Fruit fly (Drosophila melanogaster) whole organism, embryonic: ENCODE measurements around the gene CG12056.

Experiments used
- Blimp-1 ChIP-seq: fragments of 200-800 bp; sonication (Bioruptor generic); optimal IDR thresholded peaks from 3 replicates; lab custom pipeline; 2018; ENCODE audit warnings: missing biosample characterization, missing genetic modification characterization, mild to moderate bottlenecking, moderate library complexity, missing genetic modification reagents
- Bteb2 ChIP-seq: fragments of 200-800 bp; sonication (Bioruptor generic); optimal IDR thresholded peaks from 2 replicates; lab custom pipeline; 2016; ENCODE audit warnings: missing biosample characterization, missing genetic modification characterization
- CG11560 ChIP-seq: fragments of 200-800 bp; sonication (Bioruptor generic); IDR thresholded peaks from 3 replicates; pipeline ENCODE4 v1.3.6; 2022; ENCODE audit warnings: missing biosample characterization, missing genetic modification characterization
- CG11696 ChIP-seq: fragments of 200-800 bp; sonication (Bioruptor generic); IDR thresholded peaks from 2 replicates; pipeline ENCODE4 v1.3.6; 2022; ENCODE audit warnings: missing biosample characterization, missing genetic modification characterization
- CG11723 ChIP-seq: fragments of 200-800 bp; sonication (Bioruptor generic); optimal IDR thresholded peaks from 2 replicates; lab custom pipeline; 2017; ENCODE audit warnings: missing biosample characterization, mild to moderate bottlenecking, missing genetic modification characterization
- CG12942 ChIP-seq: fragments of 200-800 bp; sonication (Bioruptor generic); optimal IDR thresholded peaks from 3 replicates; lab custom pipeline; 2016; ENCODE audit warnings: missing biosample characterization, missing genetic modification characterization
- CG14965 ChIP-seq: fragments of 200-800 bp; sonication (Bioruptor generic); optimal IDR thresholded peaks from 2 replicates; lab custom pipeline; 2016; ENCODE audit warnings: missing biosample characterization, missing genetic modification characterization, borderline replicate concordance
- CG16779 ChIP-seq: fragments of 200-800 bp; sonication (Bioruptor generic); IDR thresholded peaks from 2 replicates; pipeline ENCODE4 v1.3.6; 2022; ENCODE audit warnings: missing biosample characterization, missing genetic modification characterization
- CG16863 ChIP-seq: fragments of 200-800 bp; sonication (Bioruptor generic); optimal IDR thresholded peaks from 3 replicates; lab custom pipeline; 2016; ENCODE audit warnings: missing biosample characterization, missing genetic modification characterization
- CG17359 ChIP-seq: fragments of 200-800 bp; sonication (Bioruptor generic); optimal IDR thresholded peaks from 3 replicates; lab custom pipeline; 2018; ENCODE audit warnings: missing biosample characterization, mild to moderate bottlenecking, missing genetic modification characterization, moderate library complexity
- CG2202 ChIP-seq: fragments of 200-800 bp; sonication (Bioruptor generic); optimal IDR thresholded peaks from 2 replicates; lab custom pipeline; 2018; ENCODE audit warnings: missing biosample characterization, mild to moderate bottlenecking, missing genetic modification characterization
- CG30403 ChIP-seq: fragments of 200-800 bp; sonication (Bioruptor generic); optimal IDR thresholded peaks from 3 replicates; lab custom pipeline; 2016; ENCODE audit warnings: missing biosample characterization, missing genetic modification characterization
- CG30431 ChIP-seq: fragments of 200-800 bp; sonication (Bioruptor generic); optimal IDR thresholded peaks from 2 replicates; lab custom pipeline; 2017; ENCODE audit warnings: missing biosample characterization, missing genetic modification characterization
- CG3065 ChIP-seq: fragments of 200-800 bp; sonication (Bioruptor generic); optimal IDR thresholded peaks from 2 replicates; lab custom pipeline; 2016; ENCODE audit warnings: missing biosample characterization, missing genetic modification characterization
- CG33557 ChIP-seq: fragments of 200-800 bp; sonication (Bioruptor generic); optimal IDR thresholded peaks from 2 replicates; lab custom pipeline; 2019; ENCODE audit warnings: missing biosample characterization, mild to moderate bottlenecking, missing genetic modification characterization, moderate library complexity
- CG3838 ChIP-seq: fragments of 200-800 bp; sonication (Bioruptor generic); optimal IDR thresholded peaks from 3 replicates; lab custom pipeline; 2016; ENCODE audit warnings: missing biosample characterization, missing genetic modification characterization
- CG4404 ChIP-seq: fragments of 200-800 bp; sonication (Bioruptor generic); IDR thresholded peaks from 2 replicates; pipeline ENCODE4 v1.3.6; 2022; ENCODE audit warnings: missing biosample characterization, missing genetic modification characterization
- CG6654 ChIP-seq: fragments of 200-800 bp; sonication (Bioruptor generic); optimal IDR thresholded peaks from 2 replicates; lab custom pipeline; 2017; ENCODE audit warnings: missing biosample characterization, mild to moderate bottlenecking, missing genetic modification characterization
- CG7357 ChIP-seq: fragments of 200-800 bp; sonication (Bioruptor generic); IDR thresholded peaks from 3 replicates; pipeline ENCODE4 v1.3.6; 2022; ENCODE audit warnings: missing biosample characterization, missing genetic modification characterization
- CG7963 ChIP-seq: fragments of 200-800 bp; sonication (Bioruptor generic); IDR thresholded peaks from 3 replicates; pipeline ENCODE4 v1.3.6; 2022; ENCODE audit warnings: missing biosample characterization, missing genetic modification characterization; ENCODE audit not compliant: partially characterized antibody
- CG9876 ChIP-seq: fragments of 200-800 bp; sonication (Bioruptor generic); optimal IDR thresholded peaks from 2 replicates; lab custom pipeline; 2016; ENCODE audit warnings: missing biosample characterization, missing genetic modification characterization
- H2.0 ChIP-seq: fragments of 200-800 bp; sonication (Bioruptor generic); IDR thresholded peaks from 2 replicates; pipeline ENCODE4 v1.3.6; 2022; ENCODE audit warnings: missing biosample characterization, missing genetic modification characterization
- Hmx ChIP-seq: fragments of 200-800 bp; sonication (Bioruptor generic); optimal IDR thresholded peaks from 2 replicates; lab custom pipeline; 2016; ENCODE audit warnings: missing biosample characterization, missing genetic modification characterization
- Hr51 ChIP-seq, 2 experiments: fragments of 200-800 bp; sonication (Bioruptor generic); optimal IDR thresholded peaks; 2 replicates in 1 of 2; 3 replicates in 1 of 2; lab custom pipeline; 2016 to 2018; ENCODE audit warnings: missing biosample characterization in 2 of 2, missing genetic modification characterization in 2 of 2, mild to moderate bottlenecking in 1 of 2, moderate library complexity in 1 of 2
- Max ChIP-seq: fragments of 200-800 bp; sonication (Bioruptor generic); optimal IDR thresholded peaks from 2 replicates; lab custom pipeline; 2016; ENCODE audit warnings: missing biosample characterization, mild to moderate bottlenecking, missing genetic modification characterization
- NK7.1 ChIP-seq: fragments of 200-800 bp; sonication (Bioruptor generic); optimal IDR thresholded peaks from 3 replicates; lab custom pipeline; 2016; ENCODE audit warnings: missing biosample characterization, missing genetic modification characterization
- Sin3A ChIP-seq: fragments of >200 bp; optimal IDR thresholded peaks from 2 replicates; lab custom pipeline; 2018
- TFAM ChIP-seq: fragments of 200-800 bp; sonication (Bioruptor generic); optimal IDR thresholded peaks from 2 replicates; lab custom pipeline; 2017; ENCODE audit warnings: missing biosample characterization, missing genetic modification characterization, inconsistent platforms
- ase ChIP-seq: fragments of 200-800 bp; sonication (Bioruptor generic); IDR thresholded peaks from 3 replicates; pipeline ENCODE4 v1.3.6; 2022; ENCODE audit warnings: missing biosample characterization, missing genetic modification characterization
- ato ChIP-seq: fragments of 200-800 bp; sonication (Bioruptor generic); IDR thresholded peaks from 2 replicates; pipeline ENCODE4 v1.3.6; 2022; ENCODE audit warnings: missing biosample characterization, missing genetic modification characterization; ENCODE audit not compliant: partially characterized antibody
- bigmax ChIP-seq: fragments of 200-800 bp; sonication (Bioruptor generic); optimal IDR thresholded peaks from 2 replicates; lab custom pipeline; 2018; ENCODE audit warnings: missing biosample characterization, mild to moderate bottlenecking, missing genetic modification characterization
- btn ChIP-seq: fragments of 200-800 bp; sonication (Bioruptor generic); optimal IDR thresholded peaks from 2 replicates; lab custom pipeline; 2016; ENCODE audit warnings: missing biosample characterization, missing genetic modification characterization
- ci ChIP-seq: fragments of 200-800 bp; sonication (Bioruptor generic); IDR thresholded peaks from 3 replicates; pipeline ENCODE4 v1.3.6; 2022; ENCODE audit warnings: missing biosample characterization, missing genetic modification characterization
- dmrt99B ChIP-seq: fragments of 200-800 bp; sonication (Bioruptor generic); optimal IDR thresholded peaks from 2 replicates; lab custom pipeline; 2018; ENCODE audit warnings: missing biosample characterization, mild to moderate bottlenecking, missing genetic modification characterization, moderate library complexity
- eve ChIP-seq, 2 experiments: fragments of >200 bp; optimal IDR thresholded peaks; 2 replicates each; lab custom pipeline; 2017; ENCODE audit warnings: missing biosample characterization in 2 of 2, missing genetic modification characterization in 2 of 2
- fu2 ChIP-seq: fragments of 200-800 bp; sonication (Bioruptor generic); optimal IDR thresholded peaks from 2 replicates; lab custom pipeline; 2016; ENCODE audit warnings: missing biosample characterization, missing genetic modification characterization
- gce ChIP-seq: fragments of 200-800 bp; sonication (Bioruptor generic); IDR thresholded peaks from 3 replicates; pipeline ENCODE4 v1.3.6; 2022; ENCODE audit warnings: missing biosample characterization, missing genetic modification characterization
- hbn ChIP-seq: fragments of 200-800 bp; sonication (Bioruptor generic); IDR thresholded peaks from 2 replicates; pipeline ENCODE4 v1.3.6; 2022; ENCODE audit warnings: missing biosample characterization, missing genetic modification characterization; ENCODE audit not compliant: partially characterized antibody
- hth ChIP-seq: fragments of >200 bp; optimal IDR thresholded peaks from 2 replicates; lab custom pipeline; 2017; ENCODE audit warnings: inconsistent platforms
- inv ChIP-seq: fragments of 200-800 bp; sonication (Bioruptor generic); IDR thresholded peaks from 2 replicates; pipeline ENCODE4 v1.3.6; 2022; ENCODE audit warnings: missing biosample characterization, missing genetic modification characterization; ENCODE audit not compliant: partially characterized antibody
- jigr1 ChIP-seq: fragments of 200-800 bp; sonication (Bioruptor generic); IDR thresholded peaks from 3 replicates; pipeline ENCODE4 v1.3.6; 2022; ENCODE audit warnings: missing biosample characterization, missing genetic modification characterization
- lab ChIP-seq: fragments of 200-800 bp; sonication (Bioruptor generic); optimal IDR thresholded peaks from 3 replicates; lab custom pipeline; 2017; ENCODE audit warnings: missing biosample characterization, missing genetic modification characterization, mild to moderate bottlenecking, moderate library complexity, missing genetic modification reagents
- luna ChIP-seq: fragments of 200-800 bp; sonication (Bioruptor generic); optimal IDR thresholded peaks from 2 replicates; lab custom pipeline; 2016; ENCODE audit warnings: missing biosample characterization, missing genetic modification characterization
- nerfin-1 ChIP-seq: fragments of 200-800 bp; sonication (Bioruptor generic); optimal IDR thresholded peaks from 3 replicates; lab custom pipeline; 2019; ENCODE audit warnings: missing biosample characterization, mild to moderate bottlenecking, missing genetic modification characterization, moderate library complexity
- otp ChIP-seq: fragments of 200-800 bp; sonication (Bioruptor generic); IDR thresholded peaks from 3 replicates; pipeline ENCODE4, ENCODE4 v1.3.6; 2022; ENCODE audit warnings: missing biosample characterization, missing genetic modification characterization
- pb ChIP-seq: fragments of 200-800 bp; sonication (Bioruptor generic); optimal IDR thresholded peaks from 3 replicates; lab custom pipeline; 2016; ENCODE audit warnings: missing biosample characterization, missing genetic modification characterization
- salm ChIP-seq: fragments of 200-800 bp; sonication (Bioruptor generic); optimal IDR thresholded peaks from 2 replicates; lab custom pipeline; 2018; ENCODE audit warnings: missing biosample characterization, mild to moderate bottlenecking, missing genetic modification characterization
- sima ChIP-seq: fragments of 200-800 bp; sonication (Bioruptor generic); optimal IDR thresholded peaks from 2 replicates; lab custom pipeline; 2016; ENCODE audit warnings: missing biosample characterization, missing genetic modification characterization
- stwl ChIP-seq: fragments of 200-800 bp; sonication (Bioruptor generic); optimal IDR thresholded peaks from 3 replicates; lab custom pipeline; 2018; ENCODE audit warnings: missing biosample characterization, mild to moderate bottlenecking, missing genetic modification characterization, moderate library complexity
- toy ChIP-seq: fragments of 200-800 bp; sonication (Bioruptor generic); IDR thresholded peaks from 2 replicates; pipeline ENCODE4 v1.3.6; 2022; ENCODE audit warnings: missing biosample characterization, missing genetic modification characterization
- vvl ChIP-seq: fragments of 200-800 bp; sonication (Bioruptor generic); IDR thresholded peaks from 2 replicates; pipeline ENCODE4 v1.3.6; 2022; ENCODE audit warnings: missing biosample characterization, missing genetic modification characterization
- zfh2 ChIP-seq: fragments of 200-800 bp; sonication (Bioruptor generic); optimal IDR thresholded peaks from 2 replicates; lab custom pipeline; 2016; ENCODE audit warnings: missing biosample characterization, missing genetic modification characterization

Gene CG12056

DNA sequence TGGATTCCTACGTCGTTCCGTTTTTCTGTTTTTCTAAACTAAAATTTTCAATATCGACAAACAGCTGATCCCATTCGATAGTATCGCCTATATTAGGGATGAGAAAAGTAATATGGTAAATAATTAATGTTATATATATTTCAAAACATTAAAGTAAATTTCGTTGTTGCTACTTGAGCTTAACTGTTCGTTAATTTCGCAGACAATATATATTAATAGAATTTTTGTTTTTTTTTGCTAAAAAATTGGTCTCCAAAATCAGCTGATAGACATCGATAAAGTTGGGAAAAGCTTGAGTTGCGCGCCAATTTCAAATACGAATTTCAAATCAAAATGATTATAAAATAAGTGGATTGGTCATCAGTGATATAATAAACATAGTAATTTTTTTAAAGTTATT, 3.9 kb downstream of the CG12056 start, which contains the start of gene CG12118 (continued):
- TF ChIP-seq sima (GFP tag; lab: Kevin White, UChicago) = no peak
- TF ChIP-seq CG3065 (GFP tag; lab: Kevin White, UChicago) = peak; percentile 59
- peak; percentile 69 for TF ChIP-seq zfh2
- no peak for TF ChIP-seq fu2 (GFP tag; lab: Kevin White, UChicago)
- peak; percentile 71; the same call in 2 of the 3 replicates for TF ChIP-seq ase (GFP tag; lab: Robert Waterston, UW)
- no peak for TF ChIP-seq CG14965 (GFP tag; lab: Kevin White, UChicago)
- peak; percentile 81 for TF ChIP-seq hbn (GFP tag; lab: Robert Waterston, UW)
- no peak for TF ChIP-seq luna
- peak; percentile 53 to 80 for TF ChIP-seq Hr51 (GFP tag; optimal IDR thresholded peaks at IDR 0.05; lab: Kevin White, UChicago)
- peak; percentile 87 for TF ChIP-seq H2.0 (GFP tag; lab: Robert Waterston, UW)
- TF ChIP-seq TFAM (GFP tag; lab: Kevin White, UChicago) = no peak
- TF ChIP-seq Bteb2 = peak; percentile 76
- peak; percentile 78 for TF ChIP-seq Blimp-1 (GFP tag; lab: Kevin White, UChicago)
- TF ChIP-seq Sin3A = no peak
- peak; percentile 14 for TF ChIP-seq CG16863 (GFP tag; lab: Kevin White, UChicago)
- TF ChIP-seq CG12942 (GFP tag; lab: Kevin White, UChicago) = peak; percentile 81
- TF ChIP-seq otp (GFP tag; lab: Robert Waterston, UW) = peak; percentile 73; the same call in 2 of the 3 replicates
- no peak for TF ChIP-seq CG9876
- peak; percentile 22; the same call in 1 of the 2 replicates for TF ChIP-seq CG4404 (GFP tag; lab: Robert Waterston, UW)
- TF ChIP-seq CG2202 = peak; percentile 39
- peak; percentile 64 for TF ChIP-seq CG33557 (GFP tag; lab: Kevin White, UChicago)
- peak; percentile 80 for TF ChIP-seq CG17359
- TF ChIP-seq vvl (GFP tag; lab: Robert Waterston, UW) = peak; percentile 91
- no peak for TF ChIP-seq toy (GFP tag; lab: Robert Waterston, UW)
- peak; percentile 92 for TF ChIP-seq CG30403
- no peak for TF ChIP-seq jigr1 (GFP tag; lab: Robert Waterston, UW)
- no peak for TF ChIP-seq hth (lab: Kevin White, UChicago)
- peak; percentile 32 for TF ChIP-seq CG11723
- TF ChIP-seq CG11696 (GFP tag; lab: Robert Waterston, UW) = no peak
- TF ChIP-seq CG7963 (GFP tag; lab: Robert Waterston, UW) = peak; percentile 81
- peak; percentile 59 for TF ChIP-seq nerfin-1 (tag; lab: Kevin White, UChicago)
- TF ChIP-seq dmrt99B (tag; lab: Kevin White, UChicago) = peak; percentile 73
- peak; percentile 90 for TF ChIP-seq ci (GFP tag; lab: Robert Waterston, UW)
- no peak for TF ChIP-seq CG16779 (GFP tag; lab: Robert Waterston, UW)
- peak; percentile 23 for TF ChIP-seq salm (tag; lab: Kevin White, UChicago)
- TF ChIP-seq NK7.1 (GFP tag; lab: Kevin White, UChicago) = no peak
- no peak for TF ChIP-seq eve (GFP tag; optimal IDR thresholded peaks at IDR 0.05; lab: Kevin White, UChicago)
- TF ChIP-seq CG11560 (tag; lab: Robert Waterston, UW) = peak; percentile 55; the same call in 1 of the 3 replicates
- 0 out of 3 replicates have a peak, but pooled peaks have one; percentile 10 for TF ChIP-seq CG7357
- peak; percentile 65 for TF ChIP-seq ato
- peak; percentile 79 for TF ChIP-seq lab
- TF ChIP-seq bigmax (GFP tag; lab: Kevin White, UChicago) = no peak
- peak; percentile 73 for TF ChIP-seq Max (GFP tag; lab: Kevin White, UChicago)
- TF ChIP-seq inv (GFP tag; lab: Robert Waterston, UW) = peak; percentile 73
- no peak for TF ChIP-seq Hmx
- peak; percentile 35 for TF ChIP-seq stwl
- no peak for TF ChIP-seq CG6654
- no peak for TF ChIP-seq gce (GFP tag; lab: Robert Waterston, UW)
- TF ChIP-seq btn = no peak
- peak; percentile 38 for TF ChIP-seq CG3838 (GFP tag; lab: Kevin White, UChicago)
- no peak for TF ChIP-seq pb
- peak; percentile 8 for TF ChIP-seq CG30431 (GFP tag; lab: Kevin White, UChicago)
